Worm (Caenorhabditis elegans) whole organism, L3 larva: Measurements from ENCODE around the gene del-2.
A peak's percentile ranks its signal among the peaks of the same experiment; 100 is the strongest.

ENCODE experiments used
- R02D3.7 ChIP-seq: fragments of 150-350 bp; optimal IDR thresholded peaks from 2 replicates; lab custom pipeline; 2014; ENCODE audit warnings: missing biosample characterization, missing genetic modification characterization
- ZK546.5 ChIP-seq: sonication (generic microtip); optimal IDR thresholded peaks from 2 replicates; lab custom pipeline; 2017; ENCODE audit warnings: missing biosample characterization, missing genetic modification characterization
- aly-2 ChIP-seq: fragments of 150-350 bp; optimal IDR thresholded peaks from 2 replicates; lab custom pipeline; 2014; ENCODE audit warnings: missing biosample characterization, missing genetic modification characterization
- ama-1 ChIP-seq: fragments of 150-350 bp; optimal IDR thresholded peaks from 2 replicates; lab custom pipeline; 2018
- ceh-16 ChIP-seq: sonication (generic microtip); optimal IDR thresholded peaks from 2 replicates; lab custom pipeline; 2017; ENCODE audit warnings: missing biosample characterization, missing genetic modification characterization
- ceh-28 ChIP-seq: fragments of 150-350 bp; optimal IDR thresholded peaks from 2 replicates; lab custom pipeline; 2014; ENCODE audit warnings: missing biosample characterization, missing genetic modification reagents, missing genetic modification characterization
- ceh-82 ChIP-seq: fragments of 150-350 bp; optimal IDR thresholded peaks from 2 replicates; lab custom pipeline; 2014; ENCODE audit warnings: missing biosample characterization, missing genetic modification characterization
- daf-12 ChIP-seq: fragments of 150-350 bp; optimal IDR thresholded peaks from 2 replicates; lab custom pipeline; 2014; ENCODE audit warnings: missing biosample characterization, missing genetic modification reagents, missing genetic modification characterization
- egl-27 ChIP-seq: sonication (generic microtip); optimal IDR thresholded peaks from 4 replicates; lab custom pipeline; 2017; ENCODE audit warnings: missing biosample characterization, missing genetic modification reagents, missing genetic modification characterization
- egl-5 ChIP-seq: fragments of 150-350 bp; optimal IDR thresholded peaks from 2 replicates; lab custom pipeline; 2017; ENCODE audit warnings: missing biosample characterization, missing genetic modification reagents, missing genetic modification characterization, inconsistent platforms
- elt-1 ChIP-seq: fragments of 150-350 bp; optimal IDR thresholded peaks from 2 replicates; lab custom pipeline; 2014; ENCODE audit warnings: missing biosample characterization, missing genetic modification characterization
- elt-2 ChIP-seq: sonication (generic microtip); optimal IDR thresholded peaks from 2 replicates; lab custom pipeline; 2016; ENCODE audit warnings: missing genetic modification reagents, mild to moderate bottlenecking, missing genetic modification characterization, missing compliant biosample characterization
- elt-3 ChIP-seq, 3 experiments: fragments of 150-350 bp in 1 of 3; sonication (generic microtip) in 2 of 3; optimal IDR thresholded peaks; 2 replicates in 2 of 3; 4 replicates in 1 of 3; lab custom pipeline; 2014 to 2017; ENCODE audit warnings: missing biosample characterization in 3 of 3, missing genetic modification characterization in 3 of 3
- eor-1 ChIP-seq, 2 experiments: fragments of 150-350 bp; optimal IDR thresholded peaks; 2 replicates each; lab custom pipeline; 2014 to 2018; ENCODE audit warnings: missing biosample characterization in 2 of 2, missing genetic modification characterization in 2 of 2
- fkh-10 ChIP-seq: sonication (generic microtip); optimal IDR thresholded peaks from 2 replicates; lab custom pipeline; 2017; ENCODE audit warnings: missing biosample characterization, missing genetic modification reagents, missing genetic modification characterization
- fkh-2 ChIP-seq: fragments of 150-350 bp; optimal IDR thresholded peaks from 2 replicates; lab custom pipeline; 2014; ENCODE audit warnings: missing biosample characterization, missing genetic modification reagents, missing genetic modification characterization
- hmg-11 ChIP-seq: sonication (generic microtip); optimal IDR thresholded peaks from 2 replicates; lab custom pipeline; 2016; ENCODE audit warnings: missing genetic modification characterization, missing compliant biosample characterization
- jun-1 ChIP-seq: fragments of 150-350 bp; optimal IDR thresholded peaks from 2 replicates; lab custom pipeline; 2014; ENCODE audit warnings: missing biosample characterization, missing genetic modification reagents, missing genetic modification characterization
- lin-15B ChIP-seq: fragments of 150-350 bp; optimal IDR thresholded peaks from 2 replicates; lab custom pipeline; 2014; ENCODE audit warnings: missing biosample characterization, missing genetic modification characterization
- lin-39 ChIP-seq: fragments of 150-350 bp; optimal IDR thresholded peaks from 2 replicates; lab custom pipeline; 2018; ENCODE audit warnings: missing biosample characterization, missing genetic modification reagents, missing genetic modification characterization
- mml-1 ChIP-seq: fragments of 150-350 bp; sonication (generic microtip); optimal IDR thresholded peaks from 3 replicates; lab custom pipeline; 2014; ENCODE audit warnings: missing biosample characterization, missing genetic modification characterization
- nfya-1 ChIP-seq: sonication (generic microtip); optimal IDR thresholded peaks from 2 replicates; lab custom pipeline; 2017; ENCODE audit warnings: missing genetic modification characterization, mild to moderate bottlenecking, missing compliant biosample characterization, antibody characterized with exemption, moderate library complexity; ENCODE audit not compliant: insufficient read depth
- nhr-11 ChIP-seq: fragments of 150-350 bp; optimal IDR thresholded peaks from 2 replicates; lab custom pipeline; 2014; ENCODE audit warnings: missing biosample characterization, missing genetic modification characterization
- nhr-23 ChIP-seq: fragments of 150-350 bp; optimal IDR thresholded peaks from 2 replicates; lab custom pipeline; 2014; ENCODE audit warnings: missing biosample characterization, missing genetic modification reagents, missing genetic modification characterization
- nhr-237 ChIP-seq: fragments of 150-350 bp; optimal IDR thresholded peaks from 2 replicates; lab custom pipeline; 2014; ENCODE audit warnings: missing biosample characterization, missing genetic modification characterization
- nhr-25 ChIP-seq: sonication (generic microtip); optimal IDR thresholded peaks from 2 replicates; lab custom pipeline; 2017; ENCODE audit warnings: missing biosample characterization, missing genetic modification characterization
- nhr-28 ChIP-seq: fragments of 150-350 bp; optimal IDR thresholded peaks from 2 replicates; lab custom pipeline; 2014; ENCODE audit warnings: missing biosample characterization, missing genetic modification characterization
- nhr-43 ChIP-seq: sonication (generic microtip); optimal IDR thresholded peaks from 2 replicates; lab custom pipeline; 2016; ENCODE audit warnings: mild to moderate bottlenecking, missing genetic modification characterization, missing compliant biosample characterization; ENCODE audit not compliant: poor library complexity, severe bottlenecking
- nhr-77 ChIP-seq: fragments of 150-350 bp; optimal IDR thresholded peaks from 2 replicates; lab custom pipeline; 2014; ENCODE audit warnings: missing biosample characterization, missing genetic modification characterization
- pha-4 ChIP-seq: fragments of 150-350 bp; optimal IDR thresholded peaks from 2 replicates; lab custom pipeline; 2014; ENCODE audit warnings: missing biosample characterization, missing genetic modification reagents, missing genetic modification characterization
- pqm-1 ChIP-seq: fragments of 150-350 bp; optimal IDR thresholded peaks from 2 replicates; lab custom pipeline; 2017; ENCODE audit warnings: missing biosample characterization, missing genetic modification characterization, inconsistent platforms
- sea-2 ChIP-seq: fragments of 150-350 bp; sonication (generic microtip); optimal IDR thresholded peaks from 4 replicates; lab custom pipeline; 2014; ENCODE audit warnings: missing biosample characterization, missing genetic modification reagents, missing genetic modification characterization
- skn-1 ChIP-seq: fragments of 150-350 bp; optimal IDR thresholded peaks from 2 replicates; lab custom pipeline; 2014; ENCODE audit warnings: missing biosample characterization, missing genetic modification characterization
- snpc-4 ChIP-seq: fragments of 150-350 bp; optimal IDR thresholded peaks from 2 replicates; lab custom pipeline; 2014; ENCODE audit warnings: missing biosample characterization, missing genetic modification characterization
- unc-39 ChIP-seq: sonication (generic microtip); optimal IDR thresholded peaks from 4 replicates; lab custom pipeline; 2017; ENCODE audit warnings: missing biosample characterization, missing genetic modification characterization
- unc-62 ChIP-seq: fragments of 150-350 bp; sonication (generic microtip); optimal IDR thresholded peaks from 4 replicates; lab custom pipeline; 2014; ENCODE audit warnings: missing biosample characterization, missing genetic modification reagents, missing genetic modification characterization
- ztf-11 ChIP-seq: fragments of 150-350 bp; optimal IDR thresholded peaks from 2 replicates; lab custom pipeline; 2014; ENCODE audit warnings: missing biosample characterization, missing genetic modification characterization
- ztf-4 ChIP-seq: fragments of 150-350 bp; optimal IDR thresholded peaks from 2 replicates; lab custom pipeline; 2014; ENCODE audit warnings: missing biosample characterization, missing genetic modification characterization

The del-2 gene

ce11 chrIV:9632094-9632493 is 9.7 kb downstream of the del-2 start:
- TF ChIP-seq nfya-1 (no peak), nhr-25 (tag; lab: Kevin White, UChicago) (no peak), ama-1 (lab: Kevin White, UChicago) (no peak), pha-4 (tag; lab: Kevin White, UChicago) (no peak), ceh-82 (no peak), egl-27 (tag; lab: Kevin White, UChicago) (no peak), elt-1 (no peak), unc-62 (GFP tag; lab: Kevin White, UChicago) (no peak), sea-2 (GFP tag; lab: Kevin White, UChicago) (no peak), nhr-28 (no peak)

- no peak for TF ChIP-seq aly-2 (tag; lab: Kevin White, UChicago)
- peak; percentile 20 for TF ChIP-seq nhr-23 (tag; lab: Kevin White, UChicago)
These were observed 10.2 kb downstream of the del-2 start for ce11 chrIV:9631579-9631978.

ce11 chrIV:9627033-9627432 is 14.8 kb downstream of the del-2 start:
- TF ChIP-seq elt-2 (tag; lab: Kevin White, UChicago) = no peak
- no peak for TF ChIP-seq nfya-1
- TF ChIP-seq nhr-237 (tag; lab: Kevin White, UChicago) = no peak
- TF ChIP-seq daf-12 (tag; lab: Kevin White, UChicago) = no peak
- no peak for TF ChIP-seq ceh-28
- TF ChIP-seq ceh-82 = no peak
- TF ChIP-seq nhr-43 = no peak
- TF ChIP-seq pqm-1 = no peak

ce11 chrIV:9625829-9626228 is 16.0 kb downstream of the del-2 start:
- TF ChIP-seq nhr-25 (tag; lab: Kevin White, UChicago) (no peak), elt-2 (tag; lab: Kevin White, UChicago) (peak; percentile 30), nfya-1 (no peak), nhr-23 (tag; lab: Kevin White, UChicago) (peak; percentile 6), jun-1 (tag; lab: Kevin White, UChicago) (peak; percentile 29), hmg-11 (no peak)

ce11 chrIV:9624977-9625376 is 16.8 kb downstream of the del-2 start, which contains the start of gene W09C2.10:
W09C2.10 (minus strand) TSS chrIV:9625077.
- TF ChIP-seq aly-2 (tag; lab: Kevin White, UChicago) (no peak), ama-1 (lab: Kevin White, UChicago) (no peak), ztf-4 (tag; lab: Kevin White, UChicago) (no peak), mml-1 (tag; lab: Kevin White, UChicago) (no peak), ceh-16 (tag; lab: Kevin White, UChicago) (no peak), ceh-82 (no peak), nhr-11 (no peak), egl-27 (tag; lab: Kevin White, UChicago) (no peak), hmg-11 (no peak), daf-12 (tag; lab: Kevin White, UChicago) (no peak), nhr-28 (no peak), fkh-10 (no peak), jun-1 (tag; lab: Kevin White, UChicago) (no peak)

ce11 chrIV:9624275-9624674 is 17.6 kb downstream of the del-2 start, which contains the start of gene W09C2.8:
W09C2.8 (minus strand) TSS chrIV:9624375.
- TF ChIP-seq nhr-25 (tag; lab: Kevin White, UChicago) (no peak), eor-1 (tag; optimal IDR thresholded peaks at IDR 0.05; lab: Kevin White, UChicago) (no peak), skn-1 (tag; lab: Kevin White, UChicago) (no peak), nhr-11 (no peak), daf-12 (tag; lab: Kevin White, UChicago) (no peak), egl-5 (tag; lab: Kevin White, UChicago) (no peak), fkh-2 (no peak), egl-27 (tag; lab: Kevin White, UChicago) (no peak), elt-2 (tag; lab: Kevin White, UChicago) (no peak), ceh-16 (tag; lab: Kevin White, UChicago) (no peak), fkh-10 (no peak), snpc-4 (no peak), ztf-4 (tag; lab: Kevin White, UChicago) (no peak)
- TF ChIP-seq, all 47 proteins: peak for 0

- TF ChIP-seq nhr-77 (tag; lab: Kevin White, UChicago) = no peak
- no peak for TF ChIP-seq mml-1 (tag; lab: Kevin White, UChicago)
- no peak for TF ChIP-seq nfya-1
- no peak for TF ChIP-seq nhr-25 (tag; lab: Kevin White, UChicago)
- no peak for TF ChIP-seq elt-2 (tag; lab: Kevin White, UChicago)
- no peak for TF ChIP-seq elt-3 (tag; optimal IDR thresholded peaks at IDR 0.05; lab: Kevin White, UChicago)
- TF ChIP-seq nhr-23 (tag; lab: Kevin White, UChicago) = no peak
- TF ChIP-seq skn-1 (tag; lab: Kevin White, UChicago) = no peak
- no peak for TF ChIP-seq jun-1 (tag; lab: Kevin White, UChicago)
- TF ChIP-seq eor-1 (tag; optimal IDR thresholded peaks at IDR 0.05; lab: Kevin White, UChicago) = no peak
- no peak for TF ChIP-seq ama-1 (lab: Kevin White, UChicago)
- TF ChIP-seq daf-12 (tag; lab: Kevin White, UChicago) = no peak
- TF ChIP-seq elt-1 = no peak
- no peak for TF ChIP-seq nhr-237 (tag; lab: Kevin White, UChicago)
- no peak for TF ChIP-seq unc-39 (tag; lab: Kevin White, UChicago)
- TF ChIP-seq lin-15B (tag; lab: Kevin White, UChicago) = no peak
- no peak for TF ChIP-seq ztf-11 (tag; lab: Kevin White, UChicago)
- no peak for TF ChIP-seq R02D3.7
- TF ChIP-seq lin-39 (tag; lab: Kevin White, UChicago) = no peak
- no peak for TF ChIP-seq ZK546.5 (tag; lab: Kevin White, UChicago)
These were observed 18.6 kb downstream of the del-2 start, which contains the start of gene W09C2.9 for ce11 chrIV:9623269-9623668. W09C2.9 (minus strand) TSS chrIV:9623369.
